Fruit fly (Drosophila melanogaster) whole organism, embryonic: ENCODE measurements around the gene CG43121.

ENCODE experiments used
- Ada2b ChIP-seq: fragments of 200-800 bp; sonication (Bioruptor generic); IDR thresholded peaks from 2 replicates; pipeline ENCODE4 v1.3.6; 2022; ENCODE audit warnings: missing biosample characterization, missing genetic modification characterization
- Asciz ChIP-seq: fragments of 200-800 bp; sonication (Bioruptor generic); optimal IDR thresholded peaks from 2 replicates; lab custom pipeline; 2017; ENCODE audit warnings: missing biosample characterization, mild to moderate bottlenecking, missing genetic modification characterization, missing genetic modification reagents
- Blimp-1 ChIP-seq: fragments of 200-800 bp; sonication (Bioruptor generic); optimal IDR thresholded peaks from 3 replicates; lab custom pipeline; 2018; ENCODE audit warnings: missing biosample characterization, missing genetic modification characterization, mild to moderate bottlenecking, moderate library complexity, missing genetic modification reagents
- C15 ChIP-seq: fragments of 200-800 bp; sonication (Bioruptor generic); IDR thresholded peaks from 3 replicates; pipeline ENCODE4 v1.3.6; 2022; ENCODE audit warnings: missing biosample characterization, missing genetic modification characterization
- CG10431 ChIP-seq: fragments of 200-800 bp; sonication (Bioruptor generic); optimal IDR thresholded peaks from 3 replicates; lab custom pipeline; 2018; ENCODE audit warnings: missing biosample characterization, mild to moderate bottlenecking, missing genetic modification characterization
- CG11398 ChIP-seq: fragments of 200-800 bp; sonication (Bioruptor generic); optimal IDR thresholded peaks from 2 replicates; lab custom pipeline; 2016; ENCODE audit warnings: missing biosample characterization, missing genetic modification characterization
- CG11504 ChIP-seq: fragments of 200-800 bp; sonication (Bioruptor generic); optimal IDR thresholded peaks from 3 replicates; lab custom pipeline; 2019; ENCODE audit warnings: missing biosample characterization, mild to moderate bottlenecking, missing genetic modification characterization, moderate library complexity
- CG11696 ChIP-seq: fragments of 200-800 bp; sonication (Bioruptor generic); IDR thresholded peaks from 2 replicates; pipeline ENCODE4 v1.3.6; 2022; ENCODE audit warnings: missing biosample characterization, missing genetic modification characterization
- CG1233 ChIP-seq: fragments of 200-800 bp; sonication (Bioruptor generic); optimal IDR thresholded peaks from 4 replicates; lab custom pipeline; 2018; ENCODE audit warnings: missing biosample characterization, mild to moderate bottlenecking, missing genetic modification characterization
- CG15269 ChIP-seq: fragments of 200-800 bp; sonication (Bioruptor generic); optimal IDR thresholded peaks from 2 replicates; lab custom pipeline; 2018; ENCODE audit warnings: missing biosample characterization, mild to moderate bottlenecking, missing genetic modification characterization, moderate library complexity
- CG1602 ChIP-seq: fragments of 200-800 bp; sonication (Bioruptor generic); optimal IDR thresholded peaks from 3 replicates; lab custom pipeline; 2016; ENCODE audit warnings: missing biosample characterization, missing genetic modification characterization
- CG18764 ChIP-seq: fragments of 200-800 bp; sonication (Bioruptor generic); optimal IDR thresholded peaks from 3 replicates; lab custom pipeline; 2016; ENCODE audit warnings: missing biosample characterization, missing genetic modification characterization
- CG3065 ChIP-seq: fragments of 200-800 bp; sonication (Bioruptor generic); optimal IDR thresholded peaks from 2 replicates; lab custom pipeline; 2016; ENCODE audit warnings: missing biosample characterization, missing genetic modification characterization
- CG32532 ChIP-seq: fragments of 200-800 bp; sonication (Bioruptor generic); IDR thresholded peaks from 2 replicates; pipeline ENCODE4 v1.3.6; 2022; ENCODE audit warnings: missing biosample characterization, missing genetic modification characterization
- CG3281 ChIP-seq: fragments of 200-800 bp; sonication (Bioruptor generic); optimal IDR thresholded peaks from 3 replicates; lab custom pipeline; 2017; ENCODE audit warnings: missing biosample characterization, mild to moderate bottlenecking, missing genetic modification characterization
- CG3995 ChIP-seq: fragments of 200-800 bp; sonication (Bioruptor generic); optimal IDR thresholded peaks from 3 replicates; lab custom pipeline; 2016; ENCODE audit warnings: missing biosample characterization, missing genetic modification characterization
- CG4707 ChIP-seq: fragments of 200-800 bp; sonication (Bioruptor generic); optimal IDR thresholded peaks from 2 replicates; lab custom pipeline; 2018; ENCODE audit warnings: missing biosample characterization, mild to moderate bottlenecking, missing genetic modification characterization, moderate library complexity
- CG6683 ChIP-seq: fragments of 200-800 bp; sonication (Bioruptor generic); optimal IDR thresholded peaks from 2 replicates; lab custom pipeline; 2017; ENCODE audit warnings: missing biosample characterization, mild to moderate bottlenecking, missing genetic modification characterization, missing genetic modification reagents
- CG6813 ChIP-seq: fragments of 200-800 bp; sonication (Bioruptor generic); optimal IDR thresholded peaks from 2 replicates; lab custom pipeline; 2017; ENCODE audit warnings: missing biosample characterization, missing genetic modification characterization, mild to moderate bottlenecking, moderate library complexity, missing genetic modification reagents
- D ChIP-seq, 2 experiments: fragments of 200-800 bp in 1 of 2; fragments of >200 bp in 1 of 2; sonication (Bioruptor generic) in 1 of 2; optimal IDR thresholded peaks; 2 replicates in 1 of 2; 3 replicates in 1 of 2; lab custom pipeline; 2017; ENCODE audit warnings: mild to moderate bottlenecking in 1 of 2, missing biosample characterization in 1 of 2, missing genetic modification characterization in 1 of 2, missing genetic modification reagents in 1 of 2
- Deaf1 ChIP-seq: fragments of 200-800 bp; optimal IDR thresholded peaks from 3 replicates; lab custom pipeline; 2019; ENCODE audit warnings: missing biosample characterization, mild to moderate bottlenecking, missing genetic modification characterization, moderate library complexity
- Drgx ChIP-seq: fragments of 200-800 bp; sonication (Bioruptor generic); IDR thresholded peaks from 2 replicates; pipeline ENCODE4 v1.3.6; 2022; ENCODE audit warnings: missing biosample characterization, missing genetic modification characterization
- H2.0 ChIP-seq: fragments of 200-800 bp; sonication (Bioruptor generic); IDR thresholded peaks from 2 replicates; pipeline ENCODE4 v1.3.6; 2022; ENCODE audit warnings: missing biosample characterization, missing genetic modification characterization
- HLH3B ChIP-seq: fragments of 200-800 bp; sonication (Bioruptor generic); IDR thresholded peaks from 2 replicates; pipeline ENCODE4 v1.3.6; 2022; ENCODE audit warnings: missing biosample characterization, missing genetic modification characterization
- HLH4C ChIP-seq: fragments of 200-800 bp; sonication (Bioruptor generic); IDR thresholded peaks from 3 replicates; pipeline ENCODE4 v1.3.6; 2022; ENCODE audit warnings: missing biosample characterization, missing genetic modification characterization; ENCODE audit not compliant: partially characterized antibody
- Myb ChIP-seq: fragments of 200-800 bp; sonication (Bioruptor generic); optimal IDR thresholded peaks from 2 replicates; lab custom pipeline; 2016; ENCODE audit warnings: missing biosample characterization, missing genetic modification characterization
- Optix ChIP-seq: fragments of 200-800 bp; sonication (Bioruptor generic); IDR thresholded peaks from 3 replicates; pipeline ENCODE4 v1.3.6; 2022; ENCODE audit warnings: missing biosample characterization, missing genetic modification characterization
- Poxn ChIP-seq: fragments of 200-800 bp; sonication (Bioruptor generic); IDR thresholded peaks from 2 replicates; pipeline ENCODE4 v1.3.6; 2022; ENCODE audit warnings: missing biosample characterization, missing genetic modification characterization
- Ravus ChIP-seq: fragments of 200-800 bp; sonication (Bioruptor generic); IDR thresholded peaks from 2 replicates; pipeline ENCODE4 v1.3.6; 2022; ENCODE audit warnings: missing biosample characterization, missing genetic modification characterization
- Six4 ChIP-seq: fragments of 200-800 bp; sonication (Bioruptor generic); optimal IDR thresholded peaks from 2 replicates; lab custom pipeline; 2016; ENCODE audit warnings: missing biosample characterization, missing genetic modification characterization
- Xrp1 ChIP-seq: fragments of 200-800 bp; sonication (Bioruptor generic); IDR thresholded peaks from 2 replicates; pipeline ENCODE4 v1.3.6; 2022; ENCODE audit warnings: missing biosample characterization, missing genetic modification characterization
- YL-1 ChIP-seq: fragments of 200-800 bp; sonication (Bioruptor generic); optimal IDR thresholded peaks from 3 replicates; lab custom pipeline; 2017; ENCODE audit warnings: missing biosample characterization, mild to moderate bottlenecking, missing genetic modification characterization
- ac ChIP-seq: fragments of 200-800 bp; sonication (Bioruptor generic); optimal IDR thresholded peaks from 3 replicates; lab custom pipeline; 2017; ENCODE audit warnings: missing biosample characterization, mild to moderate bottlenecking, missing genetic modification characterization
- bcd ChIP-seq: fragments of 200-800 bp; sonication (Bioruptor generic); optimal IDR thresholded peaks from 2 replicates; lab custom pipeline; 2017; ENCODE audit warnings: missing biosample characterization, mild to moderate bottlenecking, missing genetic modification characterization
- crp ChIP-seq, 2 experiments: fragments of 200-800 bp; sonication (Bioruptor generic); optimal IDR thresholded peaks; 2 replicates in 1 of 2; 3 replicates in 1 of 2; lab custom pipeline; 2017; ENCODE audit warnings: missing biosample characterization in 2 of 2, missing genetic modification characterization in 2 of 2, mild to moderate bottlenecking in 1 of 2, moderate library complexity in 1 of 2
- fd102C ChIP-seq: fragments of 200-800 bp; sonication (Bioruptor generic); optimal IDR thresholded peaks from 2 replicates; lab custom pipeline; 2018; ENCODE audit warnings: missing biosample characterization, mild to moderate bottlenecking, missing genetic modification characterization, moderate library complexity
- hb ChIP-seq: fragments of 200-800 bp; sonication (Bioruptor generic); IDR thresholded peaks from 3 replicates; pipeline ENCODE4 v1.3.6; 2022; ENCODE audit warnings: missing biosample characterization, missing genetic modification characterization; ENCODE audit not compliant: partially characterized antibody
- ind ChIP-seq: fragments of 200-800 bp; sonication (Bioruptor generic); optimal IDR thresholded peaks from 3 replicates; lab custom pipeline; 2016; ENCODE audit warnings: missing biosample characterization, missing genetic modification characterization
- lab ChIP-seq: fragments of 200-800 bp; sonication (Bioruptor generic); optimal IDR thresholded peaks from 3 replicates; lab custom pipeline; 2017; ENCODE audit warnings: missing biosample characterization, missing genetic modification characterization, mild to moderate bottlenecking, moderate library complexity, missing genetic modification reagents
- lbe ChIP-seq: fragments of 200-800 bp; sonication (Bioruptor generic); optimal IDR thresholded peaks from 2 replicates; lab custom pipeline; 2016; ENCODE audit warnings: missing biosample characterization, mild to moderate bottlenecking, missing genetic modification characterization
- lilli ChIP-seq: fragments of 200-800 bp; sonication (Bioruptor generic); optimal IDR thresholded peaks from 3 replicates; lab custom pipeline; 2016; ENCODE audit warnings: missing biosample characterization, missing genetic modification characterization
- nom ChIP-seq: fragments of 200-800 bp; sonication (Bioruptor generic); optimal IDR thresholded peaks from 2 replicates; lab custom pipeline; 2017; ENCODE audit warnings: missing biosample characterization, missing genetic modification characterization, mild to moderate bottlenecking, moderate library complexity, missing genetic modification reagents
- pho ChIP-seq: fragments of 200-800 bp; sonication (Bioruptor generic); optimal IDR thresholded peaks from 2 replicates; lab custom pipeline; 2016; ENCODE audit warnings: missing biosample characterization, missing genetic modification characterization
- scrt ChIP-seq: fragments of 200-800 bp; sonication (Bioruptor generic); optimal IDR thresholded peaks from 2 replicates; lab custom pipeline; 2018; ENCODE audit warnings: missing biosample characterization, mild to moderate bottlenecking, missing genetic modification characterization, moderate library complexity
- seq ChIP-seq: fragments of 200-800 bp; sonication (Bioruptor generic); IDR thresholded peaks from 2 replicates; pipeline ENCODE4 v1.3.6; 2022; ENCODE audit warnings: missing biosample characterization, missing genetic modification characterization
- slbo ChIP-seq: fragments of 200-800 bp; sonication (Bioruptor generic); IDR thresholded peaks from 2 replicates; pipeline ENCODE4 v1.3.6; 2022; ENCODE audit warnings: missing biosample characterization, missing genetic modification characterization
- sug ChIP-seq: fragments of 200-800 bp; optimal IDR thresholded peaks from 2 replicates; lab custom pipeline; 2019; ENCODE audit warnings: missing biosample characterization, mild to moderate bottlenecking, missing genetic modification characterization, moderate library complexity
- tgo ChIP-seq: fragments of 200-800 bp; sonication (Bioruptor generic); IDR thresholded peaks from 3 replicates; pipeline ENCODE4 v1.3.6; 2022; ENCODE audit warnings: missing biosample characterization, missing genetic modification characterization
- unpg ChIP-seq: fragments of 200-800 bp; sonication (Bioruptor generic); optimal IDR thresholded peaks from 3 replicates; lab custom pipeline; 2018; ENCODE audit warnings: missing biosample characterization, mild to moderate bottlenecking, missing genetic modification characterization, moderate library complexity
- zfh2 ChIP-seq: fragments of 200-800 bp; sonication (Bioruptor generic); optimal IDR thresholded peaks from 2 replicates; lab custom pipeline; 2016; ENCODE audit warnings: missing biosample characterization, missing genetic modification characterization

Gene CG43121

dm6 chr3L:14622457-14622899 lies 49.8 kb downstream of the CG43121 start, which contains the start of gene CG9628 (continued):
- TF ChIP-seq Drgx (peak; percentile 30; the same call in 1 of the 2 replicates), CG4707 (GFP tag; lab: Kevin White, UChicago) (no peak), CG11504 (tag; lab: Kevin White, UChicago) (peak; percentile 49), fd102C (no peak), slbo (GFP tag; lab: Robert Waterston, UW) (peak; percentile 60), tgo (peak; percentile 50; the same call in 2 of the 3 replicates), C15 (no peak), Xrp1 (peak; percentile 46; the same call in 1 of the 2 replicates), H2.0 (GFP tag; lab: Robert Waterston, UW) (0 out of 2 replicates have a peak, but pooled peaks have one; percentile 5), CG1233 (peak; percentile 29), HLH3B (GFP tag; lab: Robert Waterston, UW) (peak; percentile 52; the same call in 1 of the 2 replicates), Deaf1 (tag; lab: Kevin White, UChicago) (peak; percentile 68), YL-1 (GFP tag; lab: Kevin White, UChicago) (no peak), CG3065 (GFP tag; lab: Kevin White, UChicago) (no peak), CG3995 (GFP tag; lab: Kevin White, UChicago) (no peak), CG6813 (GFP tag; lab: Kevin White, UChicago) (peak; percentile 28), zfh2 (GFP tag; lab: Kevin White, UChicago) (no peak), HLH4C (no peak), hb (GFP tag; lab: Robert Waterston, UW) (no peak), CG3281 (GFP tag; lab: Kevin White, UChicago) (peak; percentile 42), unpg (peak; percentile 4), CG32532 (GFP tag; lab: Robert Waterston, UW) (peak; percentile 70), CG15269 (peak; percentile 52), lbe (GFP tag; lab: Kevin White, UChicago) (no peak), nom (peak; percentile 21), scrt (GFP tag; lab: Kevin White, UChicago) (peak; percentile 34), lilli (peak; percentile 40), Myb (GFP tag; lab: Kevin White, UChicago) (no peak), CG11398 (GFP tag; lab: Kevin White, UChicago) (no peak), pho (GFP tag; lab: Kevin White, UChicago) (no peak), Blimp-1 (GFP tag; lab: Kevin White, UChicago) (peak; percentile 39), Ravus (GFP tag; lab: Robert Waterston, UW) (no peak), Asciz (GFP tag; lab: Kevin White, UChicago) (peak; percentile 59), CG10431 (GFP tag; lab: Kevin White, UChicago) (peak; percentile 0), ind (GFP tag; lab: Kevin White, UChicago) (peak; percentile 37), bcd (no peak), D (optimal IDR thresholded peaks at IDR 0.05; lab: Kevin White, UChicago) (no peak), D (GFP tag; optimal IDR thresholded peaks at IDR 0.05; lab: Kevin White, UChicago) (no peak), Optix (no peak), lab (GFP tag; lab: Kevin White, UChicago) (peak; percentile 72), crp (GFP tag; optimal IDR thresholded peaks at IDR 0.05; lab: Kevin White, UChicago) (no peak), CG1602 (GFP tag; lab: Kevin White, UChicago) (no peak), CG18764 (peak; percentile 14), Ada2b (GFP tag; lab: Robert Waterston, UW) (peak; percentile 43), sug (no peak), Six4 (peak; percentile 22), CG6683 (GFP tag; lab: Kevin White, UChicago) (no peak), Poxn (no peak), seq (GFP tag; lab: Robert Waterston, UW) (no peak), ac (GFP tag; lab: Kevin White, UChicago) (no peak), CG11696 (GFP tag; lab: Robert Waterston, UW) (no peak)
